Fruit fly (Drosophila melanogaster) whole organism, embryonic: ENCODE measurements around the gene Idgf4.

Source experiments
- Bgb ChIP-seq: fragments of 200-800 bp; sonication (Bioruptor generic); IDR thresholded peaks from 2 replicates; pipeline ENCODE4 v1.3.6; 2022; ENCODE audit warnings: missing biosample characterization, missing genetic modification characterization; ENCODE audit not compliant: partially characterized antibody
- CG10462 ChIP-seq: fragments of 200-800 bp; sonication (Bioruptor generic); optimal IDR thresholded peaks from 2 replicates; lab custom pipeline; 2016; ENCODE audit warnings: missing biosample characterization, missing genetic modification characterization
- CG11247 ChIP-seq: fragments of 200-800 bp; sonication (Bioruptor generic); IDR thresholded peaks from 2 replicates; pipeline ENCODE4 v1.3.6; 2022; ENCODE audit warnings: missing biosample characterization, missing genetic modification characterization
- CG11398 ChIP-seq: fragments of 200-800 bp; sonication (Bioruptor generic); optimal IDR thresholded peaks from 2 replicates; lab custom pipeline; 2016; ENCODE audit warnings: missing biosample characterization, missing genetic modification characterization
- CG11696 ChIP-seq: fragments of 200-800 bp; sonication (Bioruptor generic); IDR thresholded peaks from 2 replicates; pipeline ENCODE4 v1.3.6; 2022; ENCODE audit warnings: missing biosample characterization, missing genetic modification characterization
- CG15073 ChIP-seq: fragments of 200-800 bp; sonication (Bioruptor generic); optimal IDR thresholded peaks from 2 replicates; lab custom pipeline; 2016; ENCODE audit warnings: missing biosample characterization, missing genetic modification characterization
- CG1647 ChIP-seq: fragments of 200-800 bp; sonication (Bioruptor generic); optimal IDR thresholded peaks from 3 replicates; lab custom pipeline; 2016; ENCODE audit warnings: missing biosample characterization, missing genetic modification characterization
- CG17912 ChIP-seq: fragments of 200-800 bp; sonication (Bioruptor generic); optimal IDR thresholded peaks from 2 replicates; lab custom pipeline; 2018; ENCODE audit warnings: missing biosample characterization, mild to moderate bottlenecking, missing genetic modification characterization
- CG18619 ChIP-seq: fragments of 200-800 bp; sonication (Bioruptor generic); optimal IDR thresholded peaks from 3 replicates; lab custom pipeline; 2017; ENCODE audit warnings: missing biosample characterization, mild to moderate bottlenecking, missing genetic modification characterization
- CG2889 ChIP-seq: fragments of 200-800 bp; sonication (Bioruptor generic); IDR thresholded peaks from 3 replicates; pipeline ENCODE4 v1.3.6; 2022; ENCODE audit warnings: missing biosample characterization, missing genetic modification characterization
- CG30403 ChIP-seq: fragments of 200-800 bp; sonication (Bioruptor generic); optimal IDR thresholded peaks from 3 replicates; lab custom pipeline; 2016; ENCODE audit warnings: missing biosample characterization, missing genetic modification characterization
- CG31441 ChIP-seq: fragments of 200-800 bp; sonication (Bioruptor generic); IDR thresholded peaks from 2 replicates; pipeline ENCODE4 v1.3.6; 2022; ENCODE audit warnings: missing biosample characterization, missing genetic modification characterization
- CG34376 ChIP-seq: fragments of 200-800 bp; sonication (Bioruptor generic); optimal IDR thresholded peaks from 2 replicates; lab custom pipeline; 2018; ENCODE audit warnings: missing biosample characterization, mild to moderate bottlenecking, missing genetic modification characterization
- CG6765 ChIP-seq: fragments of 200-800 bp; sonication (Bioruptor generic); optimal IDR thresholded peaks from 3 replicates; lab custom pipeline; 2017; ENCODE audit warnings: missing biosample characterization, mild to moderate bottlenecking, missing genetic modification characterization
- CG7928 ChIP-seq: fragments of 200-800 bp; sonication (Bioruptor generic); optimal IDR thresholded peaks from 2 replicates; lab custom pipeline; 2017; ENCODE audit warnings: missing biosample characterization, mild to moderate bottlenecking, missing genetic modification characterization
- CG8944 ChIP-seq: fragments of 200-800 bp; sonication (Bioruptor generic); optimal IDR thresholded peaks from 3 replicates; lab custom pipeline; 2016; ENCODE audit warnings: missing biosample characterization, missing genetic modification characterization
- CG9797 ChIP-seq: fragments of 200-800 bp; sonication (Bioruptor generic); optimal IDR thresholded peaks from 3 replicates; lab custom pipeline; 2018; ENCODE audit warnings: missing biosample characterization, mild to moderate bottlenecking, missing genetic modification characterization
- CrebB ChIP-seq: fragments of 200-800 bp; sonication (Bioruptor generic); optimal IDR thresholded peaks from 3 replicates; lab custom pipeline; 2018; ENCODE audit warnings: missing biosample characterization, mild to moderate bottlenecking, missing genetic modification characterization
- D ChIP-seq, 2 experiments: fragments of 200-800 bp in 1 of 2; fragments of >200 bp in 1 of 2; sonication (Bioruptor generic) in 1 of 2; optimal IDR thresholded peaks; 2 replicates in 1 of 2; 3 replicates in 1 of 2; lab custom pipeline; 2017; ENCODE audit warnings: mild to moderate bottlenecking in 1 of 2, missing biosample characterization in 1 of 2, missing genetic modification characterization in 1 of 2, missing genetic modification reagents in 1 of 2
- D19B ChIP-seq: fragments of 200-800 bp; sonication (Bioruptor generic); optimal IDR thresholded peaks from 2 replicates; lab custom pipeline; 2017; ENCODE audit warnings: missing biosample characterization, mild to moderate bottlenecking, missing genetic modification characterization
- Ets97D ChIP-seq: fragments of 200-800 bp; sonication (Bioruptor generic); optimal IDR thresholded peaks from 3 replicates; lab custom pipeline; 2016; ENCODE audit warnings: missing biosample characterization, missing genetic modification characterization
- HHEX ChIP-seq: fragments of 200-800 bp; sonication (Bioruptor generic); optimal IDR thresholded peaks from 3 replicates; lab custom pipeline; 2017; ENCODE audit warnings: missing biosample characterization, mild to moderate bottlenecking, missing genetic modification characterization, missing genetic modification reagents
- MESR4 ChIP-seq: fragments of 200-800 bp; sonication (Bioruptor generic); optimal IDR thresholded peaks from 2 replicates; lab custom pipeline; 2018; ENCODE audit warnings: missing biosample characterization, mild to moderate bottlenecking, missing genetic modification characterization, moderate library complexity
- Med ChIP-seq: fragments of 200-800 bp; sonication (Bioruptor generic); peaks from one replicate; lab custom pipeline; 2016; ENCODE audit warnings: missing biosample characterization, missing genetic modification characterization, mild to moderate bottlenecking, inconsistent platforms, moderate library complexity
- Mrtf ChIP-seq: fragments of 200-800 bp; sonication (Bioruptor generic); IDR thresholded peaks from 3 replicates; pipeline ENCODE4 v1.3.6; 2022; ENCODE audit warnings: missing biosample characterization, missing genetic modification characterization
- NfI ChIP-seq: fragments of 200-800 bp; sonication (Bioruptor generic); optimal IDR thresholded peaks from 3 replicates; lab custom pipeline; 2018; ENCODE audit warnings: missing biosample characterization, mild to moderate bottlenecking, missing genetic modification characterization, moderate library complexity
- Rfx ChIP-seq: fragments of 200-800 bp; sonication (Bioruptor generic); IDR thresholded peaks from 2 replicates; pipeline ENCODE4 v1.3.6; 2022; ENCODE audit warnings: missing biosample characterization, missing genetic modification characterization
- Six4 ChIP-seq: fragments of 200-800 bp; sonication (Bioruptor generic); optimal IDR thresholded peaks from 2 replicates; lab custom pipeline; 2016; ENCODE audit warnings: missing biosample characterization, missing genetic modification characterization
- Vsx1 ChIP-seq: fragments of 200-800 bp; sonication (Bioruptor generic); optimal IDR thresholded peaks from 2 replicates; lab custom pipeline; 2017; ENCODE audit warnings: missing biosample characterization, mild to moderate bottlenecking, missing genetic modification characterization, missing genetic modification reagents
- amos ChIP-seq: fragments of 200-800 bp; sonication (Bioruptor generic); IDR thresholded peaks from 2 replicates; pipeline ENCODE4 v1.3.6; 2022; ENCODE audit warnings: missing biosample characterization, missing genetic modification characterization; ENCODE audit not compliant: partially characterized antibody
- chif ChIP-seq, 2 experiments: fragments of 200-800 bp; sonication (Bioruptor generic); optimal IDR thresholded peaks; 3 replicates each; lab custom pipeline; 2016; ENCODE audit warnings: missing biosample characterization in 2 of 2, missing genetic modification characterization in 2 of 2
- chn ChIP-seq: fragments of 200-800 bp; sonication (Bioruptor generic); optimal IDR thresholded peaks from 2 replicates; lab custom pipeline; 2016; ENCODE audit warnings: missing biosample characterization, missing genetic modification characterization
- crp ChIP-seq, 2 experiments: fragments of 200-800 bp; sonication (Bioruptor generic); optimal IDR thresholded peaks; 2 replicates in 1 of 2; 3 replicates in 1 of 2; lab custom pipeline; 2017; ENCODE audit warnings: missing biosample characterization in 2 of 2, missing genetic modification characterization in 2 of 2, mild to moderate bottlenecking in 1 of 2, moderate library complexity in 1 of 2
- eyg ChIP-seq: fragments of 200-800 bp; sonication (Bioruptor generic); optimal IDR thresholded peaks from 3 replicates; lab custom pipeline; 2016; ENCODE audit warnings: missing biosample characterization, missing genetic modification characterization
- fd102C ChIP-seq: fragments of 200-800 bp; sonication (Bioruptor generic); optimal IDR thresholded peaks from 2 replicates; lab custom pipeline; 2018; ENCODE audit warnings: missing biosample characterization, mild to moderate bottlenecking, missing genetic modification characterization, moderate library complexity
- gcm2 ChIP-seq: fragments of 200-800 bp; sonication (Bioruptor generic); optimal IDR thresholded peaks from 2 replicates; lab custom pipeline; 2016; ENCODE audit warnings: missing biosample characterization, missing genetic modification characterization
- lilli ChIP-seq: fragments of 200-800 bp; sonication (Bioruptor generic); optimal IDR thresholded peaks from 3 replicates; lab custom pipeline; 2016; ENCODE audit warnings: missing biosample characterization, missing genetic modification characterization
- mld ChIP-seq: fragments of 200-800 bp; sonication (Bioruptor generic); IDR thresholded peaks from 3 replicates; pipeline ENCODE4 v1.3.6; 2022; ENCODE audit warnings: missing biosample characterization, missing genetic modification characterization; ENCODE audit not compliant: partially characterized antibody
- pan ChIP-seq, 4 experiments: fragments of >200 bp in 3 of 4; fragments of 200-800 bp in 1 of 4; sonication (Bioruptor generic) in 1 of 4; optimal IDR thresholded peaks in 3 of 4; IDR thresholded peaks in 1 of 4; 2 replicates each; pipeline versions ENCODE4 v1.3.6 to Lab custom; 2017 to 2022; ENCODE audit warnings: missing biosample characterization in 2 of 4, missing genetic modification characterization in 2 of 4, mixed read lengths in 1 of 4
- pho ChIP-seq: fragments of 200-800 bp; sonication (Bioruptor generic); optimal IDR thresholded peaks from 2 replicates; lab custom pipeline; 2016; ENCODE audit warnings: missing biosample characterization, missing genetic modification characterization
- pnt ChIP-seq: fragments of 200-800 bp; sonication (Bioruptor generic); optimal IDR thresholded peaks from 3 replicates; lab custom pipeline; 2016; ENCODE audit warnings: missing biosample characterization, missing genetic modification characterization
- ranshi ChIP-seq: fragments of 200-800 bp; sonication (Bioruptor generic); IDR thresholded peaks from 2 replicates; pipeline ENCODE4 v1.3.6; 2022; ENCODE audit warnings: missing biosample characterization, missing genetic modification characterization
- salm ChIP-seq: fragments of 200-800 bp; sonication (Bioruptor generic); optimal IDR thresholded peaks from 2 replicates; lab custom pipeline; 2018; ENCODE audit warnings: missing biosample characterization, mild to moderate bottlenecking, missing genetic modification characterization
- sc ChIP-seq, 3 experiments: fragments of >200 bp in 2 of 3; fragments of 200-800 bp in 1 of 3; sonication (Bioruptor generic) in 1 of 3; optimal IDR thresholded peaks; 2 replicates in 2 of 3; 3 replicates in 1 of 3; lab custom pipeline; 2017; ENCODE audit warnings: mild to moderate bottlenecking in 1 of 3, missing biosample characterization in 1 of 3, missing genetic modification characterization in 1 of 3, missing genetic modification reagents in 1 of 3
- sens ChIP-seq: fragments of 200-800 bp; sonication (Bioruptor generic); peaks from one replicate; lab custom pipeline; 2016; ENCODE audit warnings: missing biosample characterization, missing genetic modification characterization
- sim ChIP-seq: fragments of 200-800 bp; sonication (Bioruptor generic); IDR thresholded peaks from 2 replicates; pipeline ENCODE4 v1.3.6; 2022; ENCODE audit warnings: missing biosample characterization, missing genetic modification characterization
- tgo ChIP-seq: fragments of 200-800 bp; sonication (Bioruptor generic); IDR thresholded peaks from 3 replicates; pipeline ENCODE4 v1.3.6; 2022; ENCODE audit warnings: missing biosample characterization, missing genetic modification characterization
- trh ChIP-seq: fragments of 200-800 bp; sonication (Bioruptor generic); optimal IDR thresholded peaks from 2 replicates; lab custom pipeline; 2016; ENCODE audit warnings: missing biosample characterization, missing genetic modification characterization
- zen ChIP-seq: fragments of 200-800 bp; sonication (Bioruptor generic); optimal IDR thresholded peaks from 3 replicates; lab custom pipeline; 2018; ENCODE audit warnings: missing biosample characterization, mild to moderate bottlenecking, missing genetic modification characterization, moderate library complexity

The Idgf4 gene

dm6 chrX:9892834-9893233, 37.9 kb downstream of the Idgf4 start (continued):
- TF ChIP-seq zen (tag; lab: Kevin White, UChicago) (no peak), pan (optimal IDR thresholded peaks at IDR 0.05; lab: Kevin White, UChicago) (no peak), pan (GFP tag; optimal IDR thresholded peaks at IDR 0.05 in 1 of 2, IDR thresholded peaks at IDR 0.05 in 1 of 2) (peak in 1 of 2 experiments; percentile 69), crp (GFP tag; optimal IDR thresholded peaks at IDR 0.05; lab: Kevin White, UChicago) (no peak), HHEX (peak; percentile 13), CG6765 (GFP tag; lab: Kevin White, UChicago) (no peak), NfI (GFP tag; lab: Kevin White, UChicago) (peak; percentile 43), D19B (no peak), pho (GFP tag; lab: Kevin White, UChicago) (no peak), MESR4 (GFP tag; lab: Kevin White, UChicago) (no peak), CG1647 (GFP tag; lab: Kevin White, UChicago) (no peak), CG2889 (no peak), pnt (GFP tag; lab: Kevin White, UChicago) (peak; percentile 26), salm (tag; lab: Kevin White, UChicago) (no peak), CG18619 (GFP tag; lab: Kevin White, UChicago) (no peak), chif (GFP tag; optimal IDR thresholded peaks at IDR 0.05; lab: Kevin White, UChicago) (peak; percentile 15 to 19), Bgb (GFP tag; lab: Robert Waterston, UW) (no peak), CG11696 (GFP tag; lab: Robert Waterston, UW) (no peak), sc (optimal IDR thresholded peaks at IDR 0.05; lab: Kevin White, UChicago) (no peak), sc (GFP tag; optimal IDR thresholded peaks at IDR 0.05; lab: Kevin White, UChicago) (no peak), trh (GFP tag; lab: Kevin White, UChicago) (no peak), CrebB (no peak), ranshi (GFP tag; lab: Robert Waterston, UW) (peak; percentile 64), Vsx1 (GFP tag; lab: Kevin White, UChicago) (no peak), CG9797 (GFP tag; lab: Kevin White, UChicago) (no peak), Rfx (GFP tag; lab: Robert Waterston, UW) (peak; percentile 51; the same call in 1 of the 2 replicates), CG7928 (GFP tag; lab: Kevin White, UChicago) (no peak), D (optimal IDR thresholded peaks at IDR 0.05; lab: Kevin White, UChicago) (no peak), D (GFP tag; optimal IDR thresholded peaks at IDR 0.05; lab: Kevin White, UChicago) (no peak), CG15073 (GFP tag; lab: Kevin White, UChicago) (no peak), CG10462 (GFP tag; lab: Kevin White, UChicago) (no peak), Mrtf (0 out of 3 replicates have a peak, but pooled peaks have one; percentile 25), eyg (GFP tag; lab: Kevin White, UChicago) (no peak), sens (peak; percentile 66), CG11398 (GFP tag; lab: Kevin White, UChicago) (no peak), lilli (peak; percentile 23), fd102C (no peak), Six4 (GFP tag; lab: Kevin White, UChicago) (no peak), mld (GFP tag; lab: Robert Waterston, UW) (no peak), CG11247 (GFP tag; lab: Robert Waterston, UW) (0 out of 2 replicates have a peak, but pooled peaks have one; percentile 32), CG31441 (GFP tag; lab: Robert Waterston, UW) (0 out of 2 replicates have a peak, but pooled peaks have one; percentile 32), Ets97D (GFP tag; lab: Kevin White, UChicago) (no peak), CG8944 (GFP tag; lab: Kevin White, UChicago) (no peak), tgo (GFP tag; lab: Robert Waterston, UW) (peak; percentile 52; the same call in 2 of the 3 replicates), chn (GFP tag; lab: Kevin White, UChicago) (no peak), amos (GFP tag; lab: Robert Waterston, UW) (no peak), Med (GFP tag; lab: Kevin White, UChicago) (peak; percentile 80), CG34376 (no peak), CG30403 (GFP tag; lab: Kevin White, UChicago) (peak; percentile 37), CG17912 (GFP tag; lab: Kevin White, UChicago) (no peak), sim (no peak), gcm2 (GFP tag; lab: Kevin White, UChicago) (no peak)
